Fruit fly (Drosophila melanogaster): ENCODE measurements around the gene Rsph9.

Gene Rsph9

DNA sequence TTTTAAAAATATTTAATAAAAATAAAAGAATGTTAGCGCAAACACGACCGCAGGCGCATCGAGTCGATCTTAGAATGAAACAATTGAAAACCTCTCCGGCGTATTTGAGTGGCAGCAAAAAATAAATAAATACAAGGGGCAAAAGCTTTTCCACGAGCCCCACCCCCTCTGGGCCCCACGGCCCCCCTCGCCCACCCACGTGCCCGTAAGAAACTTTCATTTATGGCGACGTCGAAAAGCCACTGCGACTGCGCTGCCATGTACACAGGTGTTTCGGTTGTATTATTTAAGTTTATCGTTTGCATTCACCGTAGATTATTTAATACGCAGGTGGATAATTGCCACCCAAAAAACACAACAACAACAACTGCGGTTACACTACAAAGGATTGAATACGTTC lies 36.0 kb upstream of the Rsph9 start (continued):
- TF ChIP-seq CG8089 (GFP tag; optimal IDR thresholded peaks at IDR 0.05) (no peak), CG7987 (GFP tag; optimal IDR thresholded peaks at IDR 0.05) (no peak), CG17829 (tag; optimal IDR thresholded peaks at IDR 0.05) (no peak), sob (GFP tag; IDR thresholded peaks at IDR 0.05) (no peak), ftz-f1 (GFP tag; optimal IDR thresholded peaks at IDR 0.05) (no peak), tll (GFP tag; optimal IDR thresholded peaks at IDR 0.05) (no peak), z (GFP tag; IDR thresholded peaks at IDR 0.05) (0 out of 3 replicates have a peak, but pooled peaks have one; percentile 45), CG11696 (GFP tag; IDR thresholded peaks at IDR 0.05) (no peak), dm (GFP tag; optimal IDR thresholded peaks at IDR 0.05) (no peak), CG12744 (GFP tag; optimal IDR thresholded peaks at IDR 0.05) (no peak), bigmax (GFP tag; optimal IDR thresholded peaks at IDR 0.05) (no peak), CG17328 (GFP tag; IDR thresholded peaks at IDR 0.05) (no peak), Kr (GFP tag; optimal IDR thresholded peaks at IDR 0.05) (no peak), eyg (GFP tag; optimal IDR thresholded peaks at IDR 0.05) (no peak), Mes4 (GFP tag; optimal IDR thresholded peaks at IDR 0.05) (no peak), CG6813 (GFP tag; optimal IDR thresholded peaks at IDR 0.05) (peak; percentile 42), insv (GFP tag; optimal IDR thresholded peaks at IDR 0.05) (no peak), Dip3 (GFP tag; optimal IDR thresholded peaks at IDR 0.05) (no peak), hbn (GFP tag; IDR thresholded peaks at IDR 0.05; ENCODE audit: partially characterized antibody) (no peak), CG14050 (GFP tag; IDR thresholded peaks at IDR 0.05) (no peak), CG12219 (GFP tag; optimal IDR thresholded peaks at IDR 0.05) (no peak), wek (GFP tag; optimal IDR thresholded peaks at IDR 0.05) (no peak), Ptx1 (GFP tag; IDR thresholded peaks at IDR 0.05) (no peak), jumu (GFP tag; optimal IDR thresholded peaks at IDR 0.05) (no peak), Hmr (GFP tag; optimal IDR thresholded peaks at IDR 0.05) (peak; percentile 40), ap (GFP tag; IDR thresholded peaks at IDR 0.05) (no peak), CG6854 (GFP tag; optimal IDR thresholded peaks at IDR 0.05) (no peak), HHEX (GFP tag; optimal IDR thresholded peaks at IDR 0.05) (peak; percentile 2), stwl (tag; optimal IDR thresholded peaks at IDR 0.05) (no peak), Dp (GFP tag; optimal IDR thresholded peaks at IDR 0.05) (no peak), CG15269 (tag; optimal IDR thresholded peaks at IDR 0.05) (peak; percentile 22), gro (GFP tag; optimal IDR thresholded peaks at IDR 0.05) (no peak), CG15601 (tag; optimal IDR thresholded peaks at IDR 0.05) (no peak), CG8290 (GFP tag; optimal IDR thresholded peaks at IDR 0.05) (no peak), CG8290 (tag; optimal IDR thresholded peaks at IDR 0.05) (peak in 1 of 2 experiments; percentile 53), pum (GFP tag; optimal IDR thresholded peaks at IDR 0.05) (no peak), lbe (GFP tag; optimal IDR thresholded peaks at IDR 0.05) (no peak), CG13894 (tag; optimal IDR thresholded peaks at IDR 0.05) (peak; percentile 6), CG2712 (tag; optimal IDR thresholded peaks at IDR 0.05) (no peak), sug (tag; optimal IDR thresholded peaks at IDR 0.05) (peak; percentile 49), gfzf (GFP tag; optimal IDR thresholded peaks at IDR 0.05) (no peak), CG17385 (GFP tag; optimal IDR thresholded peaks at IDR 0.05) (peak; percentile 19), mld (GFP tag; IDR thresholded peaks at IDR 0.05; ENCODE audit: partially characterized antibody) (no peak), CG30403 (GFP tag; optimal IDR thresholded peaks at IDR 0.05) (no peak), zf30C (GFP tag; optimal IDR thresholded peaks at IDR 0.05) (no peak), Camta (GFP tag; optimal IDR thresholded peaks at IDR 0.05) (no peak), Dbx (GFP tag; IDR thresholded peaks at IDR 0.05) (peak; percentile 17; the same call in 1 of the 3 replicates), Scr (GFP tag; IDR thresholded peaks at IDR 0.05; ENCODE audit: partially characterized antibody) (no peak), CG6791 (GFP tag; IDR thresholded peaks at IDR 0.05; ENCODE audit: partially characterized antibody) (no peak), CG10543 (GFP tag; optimal IDR thresholded peaks at IDR 0.05) (peak; percentile 46), CG14441 (GFP tag; IDR thresholded peaks at IDR 0.05) (peak; percentile 27; the same call in 1 of the 2 replicates)
